Worm (Caenorhabditis elegans) whole organism, late embryonic: ENCODE data around the gene F07F6.8.

Experiments
- K09A11.1 ChIP-seq: sonication (generic microtip); optimal IDR thresholded peaks from 2 replicates; lab custom pipeline; 2017; ENCODE audit warnings: antibody characterized with exemption, mild to moderate bottlenecking, missing genetic modification characterization, missing compliant biosample characterization; ENCODE audit not compliant: insufficient read depth
- T23F11.4 ChIP-seq: fragments of 200-800 bp; sonication (Bioruptor generic); optimal IDR thresholded peaks from 2 replicates; lab custom pipeline; 2018; ENCODE audit warnings: mild to moderate bottlenecking, missing genetic modification characterization, missing compliant biosample characterization
- Y22D7AL.16 ChIP-seq: sonication (generic microtip); optimal IDR thresholded peaks from 2 replicates; lab custom pipeline; 2016; ENCODE audit warnings: missing genetic modification characterization, missing compliant biosample characterization
- ama-1 ChIP-seq: fragments of 150-350 bp; optimal IDR thresholded peaks from 2 replicates; lab custom pipeline; 2014
- ceh-14 ChIP-seq: sonication (generic microtip); optimal IDR thresholded peaks from 2 replicates; lab custom pipeline; 2016; ENCODE audit warnings: missing genotype, missing genetic modification characterization, missing compliant biosample characterization
- ceh-18 ChIP-seq: sonication (generic microtip); optimal IDR thresholded peaks from 2 replicates; lab custom pipeline; 2016; ENCODE audit warnings: missing genetic modification characterization, missing compliant biosample characterization
- ceh-19 ChIP-seq: fragments of 200-800 bp; sonication (Bioruptor generic); optimal IDR thresholded peaks from 2 replicates; lab custom pipeline; 2018; ENCODE audit warnings: mild to moderate bottlenecking, missing genetic modification characterization, missing compliant biosample characterization
- ceh-2 ChIP-seq: sonication (generic microtip); optimal IDR thresholded peaks from 2 replicates; lab custom pipeline; 2016; ENCODE audit warnings: missing genotype, missing genetic modification characterization, missing compliant biosample characterization
- ceh-30 ChIP-seq: fragments of 150-350 bp; optimal IDR thresholded peaks from 2 replicates; lab custom pipeline; 2014; ENCODE audit warnings: missing biosample characterization, missing genetic modification characterization
- ceh-31 ChIP-seq: sonication (generic microtip); optimal IDR thresholded peaks from 2 replicates; lab custom pipeline; 2016; ENCODE audit warnings: missing genetic modification characterization, missing compliant biosample characterization
- ceh-34 ChIP-seq: sonication (generic microtip); optimal IDR thresholded peaks from 2 replicates; lab custom pipeline; 2016; ENCODE audit warnings: mild to moderate bottlenecking, missing genetic modification characterization, missing compliant biosample characterization
- ceh-9 ChIP-seq: sonication (generic microtip); optimal IDR thresholded peaks from 2 replicates; lab custom pipeline; 2016; ENCODE audit warnings: mild to moderate bottlenecking, missing genetic modification characterization, inconsistent platforms, missing compliant biosample characterization
- che-1 ChIP-seq: sonication (generic microtip); optimal IDR thresholded peaks from 2 replicates; lab custom pipeline; 2016; ENCODE audit warnings: mild to moderate bottlenecking, missing genetic modification characterization, missing compliant biosample characterization
- dve-1 ChIP-seq: sonication (generic microtip); optimal IDR thresholded peaks from 2 replicates; lab custom pipeline; 2017; ENCODE audit warnings: antibody characterized with exemption, mild to moderate bottlenecking, missing genetic modification characterization, missing compliant biosample characterization
- elt-2 ChIP-seq: sonication (generic microtip); optimal IDR thresholded peaks from 2 replicates; lab custom pipeline; 2016; ENCODE audit warnings: missing genetic modification reagents, missing genetic modification characterization, missing compliant biosample characterization
- elt-4 ChIP-seq: sonication (generic microtip); optimal IDR thresholded peaks from 2 replicates; lab custom pipeline; 2016; ENCODE audit warnings: missing genetic modification characterization, missing compliant biosample characterization
- ets-4 ChIP-seq: sonication (generic microtip); optimal IDR thresholded peaks from 2 replicates; lab custom pipeline; 2016; ENCODE audit warnings: missing genetic modification characterization, missing compliant biosample characterization
- hlh-15 ChIP-seq: sonication (generic microtip); optimal IDR thresholded peaks from 2 replicates; lab custom pipeline; 2016; ENCODE audit warnings: missing genetic modification characterization, missing compliant biosample characterization
- hlh-30 ChIP-seq: sonication (generic microtip); optimal IDR thresholded peaks from 2 replicates; lab custom pipeline; 2017; ENCODE audit warnings: antibody characterized with exemption, missing genetic modification characterization, missing compliant biosample characterization; ENCODE audit not compliant: insufficient read depth
- hlh-6 ChIP-seq: sonication (generic microtip); optimal IDR thresholded peaks from 2 replicates; lab custom pipeline; 2016; ENCODE audit warnings: missing genotype, missing genetic modification characterization, missing compliant biosample characterization
- lim-6 ChIP-seq: sonication (generic microtip); optimal IDR thresholded peaks from 2 replicates; lab custom pipeline; 2016; ENCODE audit warnings: missing genetic modification characterization, missing compliant biosample characterization
- lin-11 ChIP-seq: fragments of 200-800 bp; sonication (Bioruptor generic); optimal IDR thresholded peaks from 2 replicates; lab custom pipeline; 2018; ENCODE audit warnings: mild to moderate bottlenecking, missing genetic modification characterization, missing compliant biosample characterization
- nfya-1 ChIP-seq: sonication (generic microtip); optimal IDR thresholded peaks from 2 replicates; lab custom pipeline; 2017; ENCODE audit warnings: missing genetic modification characterization, mild to moderate bottlenecking, missing compliant biosample characterization, antibody characterized with exemption, moderate library complexity
- nhr-11 ChIP-seq: fragments of 150-350 bp; optimal IDR thresholded peaks from 2 replicates; lab custom pipeline; 2014; ENCODE audit warnings: missing biosample characterization, missing genetic modification characterization
- npax-4 ChIP-seq: sonication (generic microtip); optimal IDR thresholded peaks from 2 replicates; lab custom pipeline; 2016; ENCODE audit warnings: missing genetic modification characterization, missing compliant biosample characterization
- odd-2 ChIP-seq: sonication (generic microtip); optimal IDR thresholded peaks from 2 replicates; lab custom pipeline; 2017; ENCODE audit warnings: antibody characterized with exemption, mild to moderate bottlenecking, missing genetic modification characterization, missing compliant biosample characterization
- pag-3 ChIP-seq: sonication (generic microtip); optimal IDR thresholded peaks from 2 replicates; lab custom pipeline; 2016; ENCODE audit warnings: missing compliant biosample characterization, missing genetic modification characterization, borderline replicate concordance
- pax-1 ChIP-seq: fragments of 150-350 bp; optimal IDR thresholded peaks from 2 replicates; lab custom pipeline; 2014; ENCODE audit warnings: missing biosample characterization, missing genetic modification characterization
- pha-2 ChIP-seq: sonication (generic microtip); optimal IDR thresholded peaks from 2 replicates; lab custom pipeline; 2017; ENCODE audit warnings: mild to moderate bottlenecking, missing genetic modification characterization, missing compliant biosample characterization
- pqm-1 ChIP-seq: sonication (generic microtip); optimal IDR thresholded peaks from 2 replicates; lab custom pipeline; 2016; ENCODE audit warnings: missing genetic modification characterization, missing compliant biosample characterization
- pros-1 ChIP-seq: fragments of 150-350 bp; optimal IDR thresholded peaks from 2 replicates; lab custom pipeline; 2014; ENCODE audit warnings: missing biosample characterization, missing genetic modification reagents, missing genetic modification characterization
- ref-2 ChIP-seq: sonication (generic microtip); optimal IDR thresholded peaks from 2 replicates; lab custom pipeline; 2016; ENCODE audit warnings: missing genetic modification characterization, missing compliant biosample characterization
- sox-4 ChIP-seq: sonication (generic microtip); optimal IDR thresholded peaks from 2 replicates; lab custom pipeline; 2017; ENCODE audit warnings: mild to moderate bottlenecking, missing genetic modification characterization, inconsistent platforms, missing compliant biosample characterization
- tbx-2 ChIP-seq: sonication (generic microtip); optimal IDR thresholded peaks from 2 replicates; lab custom pipeline; 2016; ENCODE audit warnings: missing genetic modification characterization, missing compliant biosample characterization
- tbx-7 ChIP-seq: sonication (generic microtip); optimal IDR thresholded peaks from 2 replicates; lab custom pipeline; 2016; ENCODE audit warnings: missing genotype, missing genetic modification characterization, missing compliant biosample characterization
- ttx-3 ChIP-seq: sonication (generic microtip); optimal IDR thresholded peaks from 2 replicates; lab custom pipeline; 2016; ENCODE audit warnings: missing genetic modification reagents, missing genetic modification characterization, missing compliant biosample characterization
- unc-3 ChIP-seq, 2 experiments: fragments of 200-800 bp in 1 of 2; sonication (Bioruptor generic) in 1 of 2; sonication (generic microtip) in 1 of 2; conservative IDR thresholded peaks in 1 of 2; optimal IDR thresholded peaks in 1 of 2; 2 replicates each; pipeline versions ENCODE4 v1.3.6 to Lab custom; 2016 to 2022; ENCODE audit warnings: missing compliant biosample characterization in 2 of 2, missing genetic modification characterization in 2 of 2, missing genetic modification reagents in 1 of 2
- unc-55 ChIP-seq: sonication (generic microtip); optimal IDR thresholded peaks from 2 replicates; lab custom pipeline; 2017; ENCODE audit warnings: missing biosample characterization, missing genetic modification reagents, missing genetic modification characterization

Gene F07F6.8

DNA sequence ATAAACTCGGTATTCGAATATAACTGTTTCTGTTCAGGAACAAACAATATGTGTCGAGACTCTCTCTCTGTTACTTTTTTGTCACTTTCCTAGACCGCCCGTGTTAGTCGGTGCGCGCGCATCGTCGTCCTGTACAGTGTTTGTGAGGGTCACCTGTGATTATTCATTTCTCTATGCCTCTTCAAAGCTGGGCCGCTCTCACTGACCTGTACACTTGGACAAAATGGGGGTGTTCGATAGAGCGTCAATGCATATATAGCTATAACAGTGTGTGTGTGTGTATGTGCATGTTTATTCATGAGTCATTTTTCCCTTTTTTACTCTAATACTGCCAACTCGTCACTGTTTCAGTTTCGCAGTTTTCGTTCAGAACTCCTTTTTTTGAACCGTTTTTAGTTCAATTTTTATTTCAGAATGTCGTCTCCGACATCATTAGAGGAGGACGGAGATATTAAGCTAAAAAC is 45.9 kb downstream of the F07F6.8 start, which contains the start of gene pkc-3:
Gene pkc-3, plus strand, starts transcription at position 414 of the 464 bp plus-strand sequence.
- peak; percentile 43 for TF ChIP-seq ama-1
- TF ChIP-seq hlh-30 (tag; lab: Kevin White, UChicago): peak; percentile 2
- no peak for TF ChIP-seq unc-55 (GFP tag; lab: Kevin White, UChicago)
- TF ChIP-seq dve-1 (tag; lab: Kevin White, UChicago): peak; percentile 4
- TF ChIP-seq T23F11.4 (GFP tag; lab: Kevin White, UChicago): peak; percentile 26
- TF ChIP-seq ceh-14 (tag; lab: Kevin White, UChicago): no peak
- TF ChIP-seq ceh-2 (tag; lab: Kevin White, UChicago): peak; percentile 9
- TF ChIP-seq hlh-6 (tag; lab: Kevin White, UChicago): no peak
- TF ChIP-seq lin-11 (tag; lab: Kevin White, UChicago): no peak
- TF ChIP-seq lim-6: no peak
- TF ChIP-seq nhr-11: no peak
- TF ChIP-seq tbx-2 (tag; lab: Kevin White, UChicago): peak; percentile 14
- TF ChIP-seq nfya-1: peak; percentile 34
- peak; percentile 26 for TF ChIP-seq pax-1
- peak; percentile 74 for TF ChIP-seq elt-2 (tag; lab: Kevin White, UChicago)

DNA sequence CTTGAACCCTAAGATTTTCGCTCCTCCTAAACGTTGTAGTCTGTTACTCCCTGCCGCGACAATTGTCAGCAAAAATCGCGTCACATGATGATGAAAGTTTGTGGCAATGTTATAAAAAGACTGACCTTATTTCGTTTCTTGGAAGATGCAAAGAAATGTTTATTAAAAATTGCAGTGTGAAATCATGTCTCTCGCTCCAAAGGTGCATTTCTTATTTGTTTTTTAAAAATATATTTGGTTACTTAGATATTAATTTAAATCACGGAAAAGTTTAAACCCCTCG is 47.4 kb downstream of the F07F6.8 start:
- no peak for TF ChIP-seq pqm-1 (tag; lab: Kevin White, UChicago)
- no peak for TF ChIP-seq pros-1 (tag; lab: Kevin White, UChicago)
- no peak for TF ChIP-seq elt-4 (tag; lab: Kevin White, UChicago)
- no peak for TF ChIP-seq elt-2 (tag; lab: Kevin White, UChicago)
- no peak for TF ChIP-seq odd-2 (tag; lab: Kevin White, UChicago)
- TF ChIP-seq unc-55 (GFP tag; lab: Kevin White, UChicago): no peak
- TF ChIP-seq ceh-31: no peak
- no peak for TF ChIP-seq K09A11.1 (tag; lab: Kevin White, UChicago)

DNA sequence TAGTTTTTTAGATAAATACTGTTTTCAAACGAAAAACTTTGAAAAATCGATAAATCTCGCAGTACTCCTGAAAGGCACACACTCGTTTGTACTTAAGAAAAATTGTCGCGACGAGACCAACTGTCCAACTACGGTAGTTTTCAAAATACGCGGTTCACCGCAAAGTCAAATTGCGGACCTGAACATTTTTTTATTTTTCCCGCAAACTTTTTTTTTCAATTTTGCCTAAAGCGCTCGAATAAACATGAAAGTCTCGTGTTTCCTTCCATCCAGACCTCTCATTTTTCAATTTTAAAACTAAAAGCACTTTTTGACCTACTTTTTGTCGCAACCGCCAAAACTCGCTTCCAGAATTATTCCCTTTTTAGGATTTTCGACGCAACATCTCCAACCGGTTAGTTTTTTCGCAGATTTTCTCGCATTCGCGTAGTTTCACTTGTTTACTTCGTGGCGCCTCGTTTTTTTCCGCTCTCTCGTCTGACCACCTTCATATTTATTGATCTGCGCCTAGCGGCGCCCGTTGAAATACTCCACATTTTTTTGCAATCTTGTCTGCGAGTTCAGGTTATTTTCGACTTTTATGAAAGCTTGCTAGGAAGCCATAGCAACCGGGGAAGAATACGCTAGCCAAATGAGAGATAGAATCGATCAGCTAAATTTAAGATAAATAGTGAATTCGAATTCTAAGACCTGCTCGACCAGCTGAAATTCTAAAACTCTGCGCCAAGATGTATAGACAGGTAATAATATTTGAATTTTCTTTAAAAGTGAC is 47.9 kb downstream of the F07F6.8 start, which contains the start of gene prdx-2:
Gene prdx-2, plus strand, starts transcription at position 729 of the 772 bp plus-strand sequence.
- TF ChIP-seq ceh-34: no peak
- no peak for TF ChIP-seq elt-4 (tag; lab: Kevin White, UChicago)
- TF ChIP-seq ceh-9 (tag; lab: Kevin White, UChicago): no peak
- no peak for TF ChIP-seq ceh-19
- TF ChIP-seq hlh-15 (tag; lab: Kevin White, UChicago): no peak
- no peak for TF ChIP-seq unc-55 (GFP tag; lab: Kevin White, UChicago)
- TF ChIP-seq unc-3 (GFP tag; conservative IDR thresholded peaks at IDR 0.05; lab: Robert Waterston, UW): no peak
- TF ChIP-seq unc-3 (tag; optimal IDR thresholded peaks at IDR 0.05; lab: Kevin White, UChicago): no peak
- TF ChIP-seq tbx-7 (tag; lab: Kevin White, UChicago): no peak
- TF ChIP-seq ceh-18 (tag; lab: Kevin White, UChicago): no peak
- no peak for TF ChIP-seq ref-2
- no peak for TF ChIP-seq npax-4 (tag; lab: Kevin White, UChicago)
- no peak for TF ChIP-seq pros-1 (tag; lab: Kevin White, UChicago)
- no peak for TF ChIP-seq dve-1 (tag; lab: Kevin White, UChicago)
- no peak for TF ChIP-seq ets-4
- TF ChIP-seq elt-2 (tag; lab: Kevin White, UChicago): no peak
- no peak for TF ChIP-seq ceh-2 (tag; lab: Kevin White, UChicago)
- TF ChIP-seq ceh-14 (tag; lab: Kevin White, UChicago): no peak
- TF ChIP-seq pha-2 (tag; lab: Kevin White, UChicago): no peak
- TF ChIP-seq pag-3 (tag; lab: Kevin White, UChicago): no peak
- no peak for TF ChIP-seq ceh-30 (tag; lab: Kevin White, UChicago)

DNA sequence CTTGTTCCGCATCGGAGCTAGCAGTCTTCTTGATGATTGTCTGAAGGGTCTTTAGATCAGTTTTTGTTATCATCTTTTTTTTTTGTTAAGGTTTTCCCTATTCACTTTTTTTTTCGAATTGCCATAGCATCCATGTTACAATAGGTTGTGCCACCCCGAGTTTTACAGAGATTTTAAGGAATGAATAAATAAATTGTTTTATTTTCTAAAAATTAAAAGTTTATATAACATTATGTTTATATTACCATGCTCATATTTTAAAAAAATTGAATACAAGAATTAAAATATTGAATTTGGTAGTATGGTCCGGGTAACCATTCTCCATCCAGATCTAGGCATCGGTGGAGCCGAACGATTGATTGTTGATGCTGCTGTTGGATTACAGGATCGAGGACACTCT is 50.6 kb downstream of the F07F6.8 start, which contains the start of gene algn-2:
Gene algn-2, plus strand, starts transcription at position 301 of the 400 bp plus-strand sequence.
- no peak for TF ChIP-seq Y22D7AL.16 (tag; lab: Kevin White, UChicago)
- TF ChIP-seq che-1 (tag; lab: Kevin White, UChicago): no peak
- no peak for TF ChIP-seq ttx-3 (tag; lab: Kevin White, UChicago)
- no peak for TF ChIP-seq sox-4 (tag; lab: Kevin White, UChicago)
